Worm (Caenorhabditis elegans) whole organism, L3 larva: ENCODE measurements around the gene srh-76.

Experiments
- ceh-28 ChIP-seq: fragments of 150-350 bp; optimal IDR thresholded peaks from 2 replicates; lab custom pipeline; 2014; ENCODE audit warnings: missing biosample characterization, missing genetic modification reagents, missing genetic modification characterization
- ceh-9 ChIP-seq: sonication (generic microtip); optimal IDR thresholded peaks from 2 replicates; lab custom pipeline; 2018; ENCODE audit warnings: missing biosample characterization, missing genetic modification characterization
- elt-2 ChIP-seq: sonication (generic microtip); optimal IDR thresholded peaks from 2 replicates; lab custom pipeline; 2016; ENCODE audit warnings: missing genetic modification reagents, mild to moderate bottlenecking, missing genetic modification characterization, missing compliant biosample characterization
- elt-3 ChIP-seq, 3 experiments: fragments of 150-350 bp in 1 of 3; sonication (generic microtip) in 2 of 3; optimal IDR thresholded peaks; 2 replicates in 2 of 3; 4 replicates in 1 of 3; lab custom pipeline; 2014 to 2017; ENCODE audit warnings: missing biosample characterization in 3 of 3, missing genetic modification characterization in 3 of 3
- fkh-10 ChIP-seq: sonication (generic microtip); optimal IDR thresholded peaks from 2 replicates; lab custom pipeline; 2017; ENCODE audit warnings: missing biosample characterization, missing genetic modification reagents, missing genetic modification characterization
- jun-1 ChIP-seq: fragments of 150-350 bp; optimal IDR thresholded peaks from 2 replicates; lab custom pipeline; 2014; ENCODE audit warnings: missing biosample characterization, missing genetic modification reagents, missing genetic modification characterization
- nhr-25 ChIP-seq: sonication (generic microtip); optimal IDR thresholded peaks from 2 replicates; lab custom pipeline; 2017; ENCODE audit warnings: missing biosample characterization, missing genetic modification characterization
- nhr-67 ChIP-seq: fragments of 150-350 bp; optimal IDR thresholded peaks from 2 replicates; lab custom pipeline; 2014; ENCODE audit warnings: missing biosample characterization, missing genetic modification characterization
- nhr-76 ChIP-seq: fragments of 150-350 bp; sonication (generic microtip); optimal IDR thresholded peaks from 5 replicates; lab custom pipeline; 2014; ENCODE audit warnings: missing biosample characterization, missing genetic modification characterization
- pha-4 ChIP-seq: fragments of 150-350 bp; optimal IDR thresholded peaks from 2 replicates; lab custom pipeline; 2014; ENCODE audit warnings: missing biosample characterization, missing genetic modification reagents, missing genetic modification characterization
- pqm-1 ChIP-seq: fragments of 150-350 bp; optimal IDR thresholded peaks from 2 replicates; lab custom pipeline; 2017; ENCODE audit warnings: missing biosample characterization, missing genetic modification characterization, inconsistent platforms
- skn-1 ChIP-seq: fragments of 150-350 bp; optimal IDR thresholded peaks from 2 replicates; lab custom pipeline; 2014; ENCODE audit warnings: missing biosample characterization, missing genetic modification characterization
- unc-39 ChIP-seq: sonication (generic microtip); optimal IDR thresholded peaks from 4 replicates; lab custom pipeline; 2017; ENCODE audit warnings: missing biosample characterization, missing genetic modification characterization
- ztf-4 ChIP-seq: fragments of 150-350 bp; optimal IDR thresholded peaks from 2 replicates; lab custom pipeline; 2014; ENCODE audit warnings: missing biosample characterization, missing genetic modification characterization

DNA sequence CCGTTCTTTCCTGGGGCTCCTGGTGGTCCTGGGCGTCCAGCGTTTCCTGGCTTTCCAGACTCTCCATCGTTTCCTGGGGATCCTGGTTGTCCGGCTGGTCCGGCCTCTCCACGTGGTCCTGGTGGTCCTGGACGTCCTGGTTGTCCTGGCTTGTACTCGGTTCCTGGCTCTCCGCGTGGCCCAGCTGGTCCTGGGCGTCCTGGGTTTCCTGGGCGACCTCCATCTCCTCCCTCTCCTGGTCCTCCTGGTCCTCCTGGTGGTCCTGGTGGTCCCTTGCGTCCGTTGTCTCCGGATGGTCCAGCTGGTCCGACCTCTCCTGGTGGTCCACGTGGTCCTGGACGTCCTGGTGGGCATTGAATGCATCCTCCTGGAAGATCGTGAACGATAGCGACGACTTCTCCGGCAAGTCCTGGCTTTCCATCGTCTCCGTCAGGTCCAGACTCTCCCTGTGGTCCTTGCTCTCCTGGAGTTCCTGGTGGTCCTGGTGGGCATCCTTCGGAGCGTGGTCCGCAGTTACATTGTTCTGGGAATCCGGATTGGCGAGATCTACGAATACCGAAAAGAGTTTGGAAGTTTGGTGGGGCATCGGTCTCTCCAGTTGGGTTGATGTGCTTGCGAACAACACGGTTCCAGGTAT lies 2.5 kb downstream of the srh-76 start:
- TF ChIP-seq nhr-67 = no peak
- TF ChIP-seq pha-4 (tag; lab: Kevin White, UChicago) = no peak
- no peak for TF ChIP-seq nhr-76
- no peak for TF ChIP-seq elt-2
- no peak for TF ChIP-seq skn-1
- TF ChIP-seq unc-39 (tag; lab: Kevin White, UChicago) = no peak
- TF ChIP-seq fkh-10 = no peak
- TF ChIP-seq elt-3 (tag; optimal IDR thresholded peaks at IDR 0.05; lab: Kevin White, UChicago) = no peak
- no peak for TF ChIP-seq ztf-4 (tag; lab: Kevin White, UChicago)
- TF ChIP-seq ceh-9 (tag; lab: Kevin White, UChicago) = no peak
- TF ChIP-seq ceh-28 (tag; lab: Kevin White, UChicago) = no peak
- TF ChIP-seq pqm-1 (tag; lab: Kevin White, UChicago) = no peak
- TF ChIP-seq nhr-25 (tag; lab: Kevin White, UChicago) = no peak
- no peak for TF ChIP-seq jun-1 (tag; lab: Kevin White, UChicago)
